Worm (Caenorhabditis elegans): ENCODE results near the gene T02D1.4.

- TF ChIP-seq nfya-1 (tag; optimal IDR thresholded peaks at IDR 0.05; ENCODE audit: borderline replicate concordance, insufficient read depth): no peak
- no peak for TF ChIP-seq tbx-9 (tag; optimal IDR thresholded peaks at IDR 0.05; ENCODE audit: borderline replicate concordance)
- TF ChIP-seq ama-1 (optimal IDR thresholded peaks at IDR 0.05): no peak
- TF ChIP-seq ama-1 (GFP tag; optimal IDR thresholded peaks at IDR 0.05): no peak
- no peak for TF ChIP-seq ets-4 (GFP tag; optimal IDR thresholded peaks at IDR 0.05)
- TF ChIP-seq ceh-27 (GFP tag; optimal IDR thresholded peaks at IDR 0.05): no peak
- TF ChIP-seq him-1 (tag; optimal IDR thresholded peaks at IDR 0.05): no peak
- no peak for TF ChIP-seq mxl-1 (tag; optimal IDR thresholded peaks at IDR 0.05)
Observed at ce11 chrIV:17383046-17383445, 16.5 kb upstream of the T02D1.4 start, which contains the start of gene C30H6.12.
